Worm (Caenorhabditis elegans) whole organism, L1 larva: ENCODE results near the gene nhr-118.

ENCODE experiments used
- C16A3.4 ChIP-seq: fragments of 150-350 bp; optimal IDR thresholded peaks from 2 replicates; lab custom pipeline; 2014; ENCODE audit warnings: missing biosample characterization, missing genetic modification characterization
- F16B12.6 ChIP-seq: fragments of 150-350 bp; optimal IDR thresholded peaks from 2 replicates; lab custom pipeline; 2014; ENCODE audit warnings: missing biosample characterization, missing genetic modification characterization
- Y116A8C.19 ChIP-seq: sonication (generic microtip); optimal IDR thresholded peaks from 2 replicates; lab custom pipeline; 2016; ENCODE audit warnings: missing compliant biosample characterization, missing genetic modification characterization, borderline replicate concordance
- aha-1 ChIP-seq: fragments of 150-350 bp; optimal IDR thresholded peaks from 2 replicates; lab custom pipeline; 2014; ENCODE audit warnings: missing biosample characterization, missing genetic modification characterization
- alr-1 ChIP-seq: fragments of 200-800 bp; sonication (Bioruptor generic); optimal IDR thresholded peaks from 2 replicates; lab custom pipeline; 2018; ENCODE audit warnings: borderline replicate concordance, mild to moderate bottlenecking, missing genetic modification characterization, missing compliant biosample characterization
- aly-2 ChIP-seq: fragments of 150-350 bp; optimal IDR thresholded peaks from 2 replicates; lab custom pipeline; 2014; ENCODE audit warnings: missing biosample characterization, missing genetic modification characterization
- ama-1 ChIP-seq: fragments of 150-350 bp; optimal IDR thresholded peaks from 2 replicates; lab custom pipeline; 2014
- blmp-1 ChIP-seq: fragments of 150-350 bp; optimal IDR thresholded peaks from 2 replicates; lab custom pipeline; 2014; ENCODE audit warnings: missing biosample characterization, missing genetic modification characterization
- ceh-8 ChIP-seq: fragments of 200-800 bp; sonication (Bioruptor generic); optimal IDR thresholded peaks from 2 replicates; lab custom pipeline; 2018; ENCODE audit warnings: mild to moderate bottlenecking, missing genetic modification characterization, moderate library complexity, missing compliant biosample characterization
- ceh-82 ChIP-seq, 3 experiments: fragments of 150-350 bp in 1 of 3; sonication (generic microtip) in 2 of 3; optimal IDR thresholded peaks; 2 replicates each; lab custom pipeline; 2014 to 2017; ENCODE audit warnings: missing biosample characterization in 3 of 3, missing genetic modification characterization in 3 of 3
- ces-1 ChIP-seq: fragments of 150-350 bp; optimal IDR thresholded peaks from 2 replicates; lab custom pipeline; 2014; ENCODE audit warnings: missing biosample characterization, missing genetic modification reagents, missing genetic modification characterization
- dsc-1 ChIP-seq: sonication (generic microtip); optimal IDR thresholded peaks from 2 replicates; lab custom pipeline; 2016; ENCODE audit warnings: mild to moderate bottlenecking, missing genetic modification characterization, missing compliant biosample characterization
- efl-1 ChIP-seq, 4 experiments: fragments of 150-350 bp; optimal IDR thresholded peaks in 3 of 4; peaks in 1 of 4; 1 replicate in 1 of 4; 2 replicates in 3 of 4; lab custom pipeline; 2014; ENCODE audit warnings: missing biosample characterization in 2 of 4, missing genetic modification characterization in 2 of 4, missing genetic modification reagents in 2 of 4
- egl-13 ChIP-seq: sonication (generic microtip); optimal IDR thresholded peaks from 2 replicates; lab custom pipeline; 2016; ENCODE audit warnings: missing genotype, missing genetic modification reagents, missing genetic modification characterization, missing compliant biosample characterization
- egl-27 ChIP-seq, 2 experiments: fragments of 150-350 bp in 1 of 2; sonication (generic microtip); optimal IDR thresholded peaks; 3 replicates each; lab custom pipeline; 2017 to 2018; ENCODE audit warnings: missing biosample characterization in 2 of 2, missing genetic modification characterization in 2 of 2, missing genetic modification reagents in 2 of 2
- elt-2 ChIP-seq: sonication (generic microtip); optimal IDR thresholded peaks from 2 replicates; lab custom pipeline; 2016; ENCODE audit warnings: missing genetic modification characterization, mild to moderate bottlenecking, inconsistent platforms, missing compliant biosample characterization, missing genetic modification reagents
- elt-3 ChIP-seq, 6 experiments: fragments of 150-350 bp in 1 of 6; sonication (generic microtip); optimal IDR thresholded peaks; 2 replicates each; lab custom pipeline; 2017 to 2018; ENCODE audit warnings: missing biosample characterization in 6 of 6, missing genetic modification characterization in 6 of 6, inconsistent platforms in 1 of 6
- fkh-8 ChIP-seq: sonication (generic microtip); optimal IDR thresholded peaks from 2 replicates; lab custom pipeline; 2016; ENCODE audit warnings: mild to moderate bottlenecking, missing genetic modification characterization, missing compliant biosample characterization
- fos-1 ChIP-seq: fragments of 150-350 bp; optimal IDR thresholded peaks from 2 replicates; lab custom pipeline; 2014; ENCODE audit warnings: missing biosample characterization, missing genetic modification characterization
- grh-1 ChIP-seq: fragments of 200-800 bp; sonication (Bioruptor generic); IDR thresholded peaks from 2 replicates; pipeline ENCODE4 v1.3.6; 2022; ENCODE audit warnings: missing genetic modification reagents, missing genetic modification characterization, missing compliant biosample characterization
- hpl-2 ChIP-seq: fragments of 150-350 bp; optimal IDR thresholded peaks from 2 replicates; lab custom pipeline; 2014; ENCODE audit warnings: missing biosample characterization, missing genetic modification reagents, missing genetic modification characterization
- irx-1 ChIP-seq: sonication (generic microtip); optimal IDR thresholded peaks from 2 replicates; lab custom pipeline; 2016; ENCODE audit warnings: missing genetic modification characterization, missing compliant biosample characterization
- isw-1 ChIP-seq: fragments of 200-800 bp; sonication (Bioruptor generic); IDR thresholded peaks from 2 replicates; pipeline ENCODE4 v1.3.6; 2022; ENCODE audit warnings: missing genetic modification characterization, missing compliant biosample characterization
- jun-1 ChIP-seq: fragments of 150-350 bp; optimal IDR thresholded peaks from 2 replicates; lab custom pipeline; 2014; ENCODE audit warnings: missing biosample characterization, missing genetic modification reagents, missing genetic modification characterization
- lin-15B ChIP-seq: fragments of 150-350 bp; sonication (generic microtip); optimal IDR thresholded peaks from 3 replicates; lab custom pipeline; 2014; ENCODE audit warnings: missing biosample characterization, missing genetic modification characterization
- lin-35 ChIP-seq, 2 experiments: fragments of 150-350 bp; optimal IDR thresholded peaks; 2 replicates each; lab custom pipeline; 2014; ENCODE audit warnings: missing biosample characterization in 2 of 2, missing genetic modification characterization in 2 of 2, missing genetic modification reagents in 2 of 2
- lin-39 ChIP-seq: fragments of 150-350 bp; optimal IDR thresholded peaks from 2 replicates; lab custom pipeline; 2014; ENCODE audit warnings: missing biosample characterization, missing genetic modification reagents, missing genetic modification characterization
- lsy-2 ChIP-seq, 2 experiments: fragments of 150-350 bp; optimal IDR thresholded peaks; 2 replicates each; lab custom pipeline; 2014; ENCODE audit warnings: missing biosample characterization in 2 of 2, missing genetic modification characterization in 2 of 2
- mdl-1 ChIP-seq, 2 experiments: fragments of 150-350 bp; optimal IDR thresholded peaks; 2 replicates each; lab custom pipeline; 2014 to 2017; ENCODE audit warnings: missing biosample characterization in 2 of 2, missing genetic modification characterization in 2 of 2, inconsistent platforms in 1 of 2
- mep-1 ChIP-seq: fragments of 150-350 bp; optimal IDR thresholded peaks from 2 replicates; lab custom pipeline; 2014; ENCODE audit warnings: missing biosample characterization, missing genetic modification characterization
- nhr-19 ChIP-seq: fragments of 200-800 bp; sonication (Bioruptor generic); conservative IDR thresholded peaks from 2 replicates; pipeline ENCODE4 v1.3.6; 2022; ENCODE audit warnings: missing genetic modification characterization, missing compliant biosample characterization
- nhr-20 ChIP-seq: sonication (generic microtip); optimal IDR thresholded peaks from 2 replicates; lab custom pipeline; 2016; ENCODE audit warnings: mild to moderate bottlenecking, missing genetic modification characterization, missing compliant biosample characterization
- nhr-47 ChIP-seq: sonication (generic microtip); optimal IDR thresholded peaks from 2 replicates; lab custom pipeline; 2016; ENCODE audit warnings: mild to moderate bottlenecking, missing genetic modification characterization, moderate library complexity, missing compliant biosample characterization
- nhr-71 ChIP-seq: sonication (generic microtip); optimal IDR thresholded peaks from 2 replicates; lab custom pipeline; 2016; ENCODE audit warnings: mild to moderate bottlenecking, missing genetic modification characterization, moderate library complexity, missing compliant biosample characterization
- nhr-77 ChIP-seq: fragments of 150-350 bp; optimal IDR thresholded peaks from 2 replicates; lab custom pipeline; 2014; ENCODE audit warnings: missing biosample characterization, missing genetic modification characterization
- nhr-85 ChIP-seq: sonication (generic microtip); peaks from one replicate; lab custom pipeline; 2016; ENCODE audit warnings: missing genetic modification characterization, inconsistent platforms, missing compliant biosample characterization
- nhr-90 ChIP-seq: sonication (generic microtip); optimal IDR thresholded peaks from 2 replicates; lab custom pipeline; 2016; ENCODE audit warnings: mild to moderate bottlenecking, missing genetic modification characterization, missing compliant biosample characterization; ENCODE audit not compliant: poor library complexity
- skn-1 ChIP-seq: fragments of 150-350 bp; optimal IDR thresholded peaks from 2 replicates; lab custom pipeline; 2014; ENCODE audit warnings: missing biosample characterization, missing genetic modification characterization
- snu-23 ChIP-seq: sonication (generic microtip); optimal IDR thresholded peaks from 2 replicates; lab custom pipeline; 2016; ENCODE audit warnings: missing genetic modification characterization, missing compliant biosample characterization
- sox-4 ChIP-seq: sonication (generic microtip); optimal IDR thresholded peaks from 2 replicates; lab custom pipeline; 2016; ENCODE audit warnings: missing genetic modification characterization, missing compliant biosample characterization
- sptf-1 ChIP-seq: fragments of 150-350 bp; optimal IDR thresholded peaks from 2 replicates; lab custom pipeline; 2014; ENCODE audit warnings: missing biosample characterization, missing genetic modification characterization
- swsn-7 ChIP-seq: sonication (generic microtip); optimal IDR thresholded peaks from 2 replicates; lab custom pipeline; 2016; ENCODE audit warnings: missing genetic modification characterization, missing compliant biosample characterization
- tbx-2 ChIP-seq: sonication (generic microtip); optimal IDR thresholded peaks from 2 replicates; lab custom pipeline; 2016; ENCODE audit warnings: missing genetic modification characterization, missing compliant biosample characterization
- unc-86 ChIP-seq: sonication (generic microtip); optimal IDR thresholded peaks from 2 replicates; lab custom pipeline; 2016; ENCODE audit warnings: missing genetic modification characterization, missing compliant biosample characterization
- unc-98 ChIP-seq: fragments of 200-800 bp; sonication (Bioruptor generic); IDR thresholded peaks from 2 replicates; pipeline ENCODE4 v1.3.6; 2022; ENCODE audit warnings: missing genetic modification characterization, missing compliant biosample characterization
- xbp-1 ChIP-seq: sonication (generic microtip); optimal IDR thresholded peaks from 2 replicates; lab custom pipeline; 2016; ENCODE audit warnings: missing genetic modification characterization, missing compliant biosample characterization
- zag-1 ChIP-seq: fragments of 150-350 bp; optimal IDR thresholded peaks from 2 replicates; lab custom pipeline; 2014; ENCODE audit warnings: missing biosample characterization, missing genetic modification characterization
- zip-4 ChIP-seq: fragments of 200-800 bp; sonication (Bioruptor generic); optimal IDR thresholded peaks from 2 replicates; lab custom pipeline; 2018; ENCODE audit warnings: mild to moderate bottlenecking, missing genetic modification characterization, moderate library complexity, missing compliant biosample characterization
- ztf-11 ChIP-seq, 2 experiments: sonication (generic microtip); optimal IDR thresholded peaks; 2 replicates each; lab custom pipeline; 2016 to 2017; ENCODE audit warnings: missing genetic modification characterization in 2 of 2, missing biosample characterization in 1 of 2, missing compliant biosample characterization in 1 of 2
- ztf-4 ChIP-seq: fragments of 150-350 bp; optimal IDR thresholded peaks from 2 replicates; lab custom pipeline; 2014; ENCODE audit warnings: missing biosample characterization, missing genetic modification characterization

The nhr-118 gene

ce11 chrV:4370515-4370914 is 37.1 kb upstream of the nhr-118 start:
- no peak for TF ChIP-seq elt-2 (tag; lab: Kevin White, UChicago)
- peak; percentile 81 for TF ChIP-seq alr-1 (tag; lab: Kevin White, UChicago)

- TF ChIP-seq jun-1 (tag; lab: Kevin White, UChicago) (peak; percentile 33), egl-27 (tag; optimal IDR thresholded peaks at IDR 0.05; lab: Kevin White, UChicago) (no peak), nhr-47 (tag; lab: Kevin White, UChicago) (peak; percentile 80), elt-2 (tag; lab: Kevin White, UChicago) (peak; percentile 22), isw-1 (GFP tag; lab: Robert Waterston, UW) (peak; percentile 52), efl-1 (optimal IDR thresholded peaks at IDR 0.05; lab: Kevin White, UChicago) (peak; percentile 83 to 84), efl-1 (GFP tag; optimal IDR thresholded peaks at IDR 0.05 in 1 of 2; lab: Kevin White, UChicago) (peak; percentile 77 to 97), Y116A8C.19 (tag; lab: Kevin White, UChicago) (no peak), swsn-7 (tag; lab: Kevin White, UChicago) (peak; percentile 77), egl-13 (tag; lab: Kevin White, UChicago) (peak; percentile 22), ama-1 (no peak), ztf-4 (tag; lab: Kevin White, UChicago) (no peak), lin-39 (tag; lab: Kevin White, UChicago) (peak; percentile 69), nhr-20 (tag; lab: Kevin White, UChicago) (peak; percentile 69), mdl-1 (tag; optimal IDR thresholded peaks at IDR 0.05; lab: Kevin White, UChicago) (peak in 1 of 2 experiments; percentile 30), lin-15B (tag; lab: Kevin White, UChicago) (peak; percentile 57), blmp-1 (tag; lab: Kevin White, UChicago) (peak; percentile 33), tbx-2 (tag; lab: Kevin White, UChicago) (peak; percentile 71), lsy-2 (tag; optimal IDR thresholded peaks at IDR 0.05; lab: Kevin White, UChicago) (peak; percentile 75 to 78), irx-1 (tag; lab: Kevin White, UChicago) (peak; percentile 59), ceh-8 (GFP tag; lab: Kevin White, UChicago) (peak; percentile 38), snu-23 (GFP tag; lab: Kevin White, UChicago) (peak; percentile 86), sptf-1 (no peak), mep-1 (tag; lab: Kevin White, UChicago) (peak; percentile 74), nhr-77 (tag; lab: Kevin White, UChicago) (no peak), aly-2 (tag; lab: Kevin White, UChicago) (no peak), dsc-1 (peak; percentile 57), grh-1 (GFP tag; lab: Robert Waterston, UW) (peak; percentile 67), ces-1 (GFP tag; lab: Kevin White, UChicago) (no peak), C16A3.4 (peak; percentile 55), hpl-2 (GFP tag; lab: Kevin White, UChicago) (no peak), ceh-82 (tag; optimal IDR thresholded peaks at IDR 0.05; lab: Kevin White, UChicago) (peak; percentile 33 to 71 (median 45)), aha-1 (tag; lab: Kevin White, UChicago) (no peak), unc-86 (peak; percentile 67), unc-98 (GFP tag; lab: Robert Waterston, UW) (no peak), sox-4 (tag; lab: Kevin White, UChicago) (no peak), skn-1 (tag; lab: Kevin White, UChicago) (peak; percentile 54), nhr-71 (tag; lab: Kevin White, UChicago) (peak; percentile 81), fos-1 (tag; lab: Kevin White, UChicago) (no peak), F16B12.6 (tag; lab: Kevin White, UChicago) (peak; percentile 31), nhr-85 (tag; lab: Kevin White, UChicago) (peak; percentile 82), elt-3 (tag; optimal IDR thresholded peaks at IDR 0.05; lab: Kevin White, UChicago) (peak in 2 of 6 experiments; percentile 7 to 54), xbp-1 (peak; percentile 73), zag-1 (tag; lab: Kevin White, UChicago) (no peak), nhr-19 (GFP tag; lab: Robert Waterston, UW) (peak; percentile 70), ztf-11 (tag; optimal IDR thresholded peaks at IDR 0.05; lab: Kevin White, UChicago) (no peak), zip-4 (GFP tag; lab: Kevin White, UChicago) (peak; percentile 21), fkh-8 (tag; lab: Kevin White, UChicago) (peak; percentile 1), lin-35 (GFP tag; optimal IDR thresholded peaks at IDR 0.05; lab: Kevin White, UChicago) (peak; percentile 67 to 82), nhr-90 (peak; percentile 78)
Observed at ce11 chrV:4371309-4371933, 36.2 kb upstream of the nhr-118 start, which contains the start of the genes gmpr-1 and fipp-1. Gene gmpr-1, minus strand, starts transcription at chrV:4371383. Gene fipp-1, plus strand, starts transcription at chrV:4371807.
